Worm (Caenorhabditis elegans) whole organism, L3 larva: ENCODE results near the gene M02D8.3.

ENCODE experiments used
- R02D3.7 ChIP-seq: fragments of 150-350 bp; optimal IDR thresholded peaks from 2 replicates; lab custom pipeline; 2014; ENCODE audit warnings: missing biosample characterization, missing genetic modification characterization
- ceh-28 ChIP-seq: fragments of 150-350 bp; optimal IDR thresholded peaks from 2 replicates; lab custom pipeline; 2014; ENCODE audit warnings: missing biosample characterization, missing genetic modification reagents, missing genetic modification characterization
- eor-1 ChIP-seq, 2 experiments: fragments of 150-350 bp; optimal IDR thresholded peaks; 2 replicates each; lab custom pipeline; 2014 to 2018; ENCODE audit warnings: missing biosample characterization in 2 of 2, missing genetic modification characterization in 2 of 2
- lin-39 ChIP-seq: fragments of 150-350 bp; optimal IDR thresholded peaks from 2 replicates; lab custom pipeline; 2018; ENCODE audit warnings: missing biosample characterization, missing genetic modification reagents, missing genetic modification characterization
- lsy-12 ChIP-seq: sonication (generic microtip); optimal IDR thresholded peaks from 2 replicates; lab custom pipeline; 2016; ENCODE audit warnings: mild to moderate bottlenecking, missing genetic modification characterization, missing compliant biosample characterization
- nhr-76 ChIP-seq: fragments of 150-350 bp; sonication (generic microtip); optimal IDR thresholded peaks from 5 replicates; lab custom pipeline; 2014; ENCODE audit warnings: missing biosample characterization, missing genetic modification characterization
- pqm-1 ChIP-seq: fragments of 150-350 bp; optimal IDR thresholded peaks from 2 replicates; lab custom pipeline; 2017; ENCODE audit warnings: missing biosample characterization, missing genetic modification characterization, inconsistent platforms
- snpc-4 ChIP-seq: fragments of 150-350 bp; optimal IDR thresholded peaks from 2 replicates; lab custom pipeline; 2014; ENCODE audit warnings: missing biosample characterization, missing genetic modification characterization
- unc-39 ChIP-seq: sonication (generic microtip); optimal IDR thresholded peaks from 4 replicates; lab custom pipeline; 2017; ENCODE audit warnings: missing biosample characterization, missing genetic modification characterization

DNA sequence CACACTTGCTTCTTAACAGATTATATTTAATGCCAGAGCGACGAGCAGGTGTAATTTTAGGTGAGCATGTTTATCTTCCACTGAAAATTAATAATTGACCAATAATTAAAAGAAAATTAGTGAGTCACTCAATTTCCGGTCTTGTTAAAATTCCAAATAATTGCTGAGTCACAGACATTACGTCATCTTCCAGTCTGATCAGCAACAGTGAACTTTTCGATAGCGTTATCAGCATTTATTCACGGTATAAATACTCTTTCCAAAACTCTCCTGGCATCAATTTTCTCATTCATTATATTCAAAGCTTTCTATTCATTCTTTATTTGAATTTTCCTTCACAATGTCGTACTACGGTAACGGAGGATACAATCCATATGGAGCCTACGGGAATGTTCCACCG, 27.4 kb downstream of the M02D8.3 start, which contains the start of gene kreg-1:
- TF ChIP-seq lsy-12 (tag; lab: Kevin White, UChicago) = no peak
- no peak for TF ChIP-seq snpc-4 (tag; lab: Kevin White, UChicago)
- peak; percentile 83 for TF ChIP-seq pqm-1
- no peak for TF ChIP-seq eor-1 (tag; optimal IDR thresholded peaks at IDR 0.05; lab: Kevin White, UChicago)
- no peak for TF ChIP-seq R02D3.7 (tag; lab: Kevin White, UChicago)
- TF ChIP-seq ceh-28 = no peak
- no peak for TF ChIP-seq nhr-76 (tag; lab: Kevin White, UChicago)
- TF ChIP-seq lin-39 (tag; lab: Kevin White, UChicago) = no peak
- TF ChIP-seq unc-39 (tag; lab: Kevin White, UChicago) = no peak
